Worm (Caenorhabditis elegans) whole organism, L2 larva: ENCODE measurements around the gene bli-2.
"Not testable (repeated sequence)": the region's sequence is repeated elsewhere in the genome, so short reads cannot be mapped to it uniquely, and the experiment has no call there.

Source experiments
- C34F6.9 ChIP-seq: fragments of 150-350 bp; optimal IDR thresholded peaks from 2 replicates; lab custom pipeline; 2014; ENCODE audit warnings: missing biosample characterization, missing genetic modification characterization
- Y55F3AM.14 ChIP-seq: fragments of 200-800 bp; sonication (Bioruptor generic); optimal IDR thresholded peaks from 2 replicates; lab custom pipeline; 2018; ENCODE audit warnings: mild to moderate bottlenecking, missing genetic modification characterization, missing compliant biosample characterization
- aly-2 ChIP-seq: fragments of 150-350 bp; optimal IDR thresholded peaks from 2 replicates; lab custom pipeline; 2014; ENCODE audit warnings: missing biosample characterization, missing genetic modification characterization
- blmp-1 ChIP-seq: sonication (generic microtip); optimal IDR thresholded peaks from 2 replicates; lab custom pipeline; 2017; ENCODE audit warnings: missing genetic modification characterization, mild to moderate bottlenecking, missing compliant biosample characterization, antibody characterized with exemption, moderate library complexity; ENCODE audit not compliant: insufficient read depth
- dmd-4 ChIP-seq: sonication (generic microtip); optimal IDR thresholded peaks from 2 replicates; lab custom pipeline; 2017; ENCODE audit warnings: missing biosample characterization, missing genetic modification characterization
- elt-1 ChIP-seq: fragments of 150-350 bp; optimal IDR thresholded peaks from 2 replicates; lab custom pipeline; 2014; ENCODE audit warnings: missing biosample characterization, missing genetic modification characterization
- elt-3 ChIP-seq: sonication (generic microtip); optimal IDR thresholded peaks from 2 replicates; lab custom pipeline; 2017; ENCODE audit warnings: missing biosample characterization, missing genetic modification characterization
- fos-1 ChIP-seq: fragments of 150-350 bp; optimal IDR thresholded peaks from 2 replicates; lab custom pipeline; 2014; ENCODE audit warnings: missing biosample characterization, missing genetic modification characterization
- gmeb-1 ChIP-seq: fragments of 150-350 bp; optimal IDR thresholded peaks from 2 replicates; lab custom pipeline; 2014; ENCODE audit warnings: missing biosample characterization, missing genetic modification characterization
- lin-13 ChIP-seq: fragments of 150-350 bp; optimal IDR thresholded peaks from 2 replicates; lab custom pipeline; 2014; ENCODE audit warnings: missing biosample characterization, missing genetic modification reagents, missing genetic modification characterization
- lsy-2 ChIP-seq, 2 experiments: fragments of 150-350 bp in 1 of 2; sonication (generic microtip) in 1 of 2; optimal IDR thresholded peaks; 2 replicates each; lab custom pipeline; 2014 to 2017; ENCODE audit warnings: missing biosample characterization in 2 of 2, missing genetic modification characterization in 2 of 2
- mdl-1 ChIP-seq, 2 experiments: fragments of 150-350 bp in 1 of 2; sonication (generic microtip) in 1 of 2; optimal IDR thresholded peaks; 2 replicates each; lab custom pipeline; 2017; ENCODE audit warnings: missing biosample characterization in 2 of 2, missing genetic modification characterization in 2 of 2
- nhr-129 ChIP-seq: fragments of 150-350 bp; optimal IDR thresholded peaks from 2 replicates; lab custom pipeline; 2014; ENCODE audit warnings: missing biosample characterization, missing genetic modification characterization
- nhr-21 ChIP-seq: fragments of 150-350 bp; optimal IDR thresholded peaks from 2 replicates; lab custom pipeline; 2014; ENCODE audit warnings: missing biosample characterization, missing genetic modification characterization
- nhr-23 ChIP-seq: fragments of 150-350 bp; optimal IDR thresholded peaks from 2 replicates; lab custom pipeline; 2014; ENCODE audit warnings: missing biosample characterization, missing genetic modification reagents, missing genetic modification characterization
- nhr-237 ChIP-seq: fragments of 150-350 bp; optimal IDR thresholded peaks from 2 replicates; lab custom pipeline; 2014; ENCODE audit warnings: missing biosample characterization, missing genetic modification characterization
- nhr-25 ChIP-seq: fragments of 150-350 bp; sonication (generic microtip); optimal IDR thresholded peaks from 3 replicates; lab custom pipeline; 2014; ENCODE audit warnings: missing biosample characterization, missing genetic modification characterization
- peb-1 ChIP-seq: fragments of 150-350 bp; optimal IDR thresholded peaks from 2 replicates; lab custom pipeline; 2014; ENCODE audit warnings: missing biosample characterization, missing genetic modification characterization
- skn-1 ChIP-seq: sonication (generic microtip); optimal IDR thresholded peaks from 2 replicates; lab custom pipeline; 2017; ENCODE audit warnings: missing biosample characterization, missing genetic modification characterization
- sma-3 ChIP-seq: sonication (generic microtip); optimal IDR thresholded peaks from 2 replicates; lab custom pipeline; 2016; ENCODE audit warnings: missing genetic modification reagents, missing genetic modification characterization, missing compliant biosample characterization
- sma-9 ChIP-seq, 2 experiments: fragments of 150-350 bp in 1 of 2; sonication (generic microtip) in 1 of 2; optimal IDR thresholded peaks; 2 replicates each; lab custom pipeline; 2014 to 2016; ENCODE audit warnings: missing genetic modification characterization in 2 of 2, mild to moderate bottlenecking in 1 of 2, missing biosample characterization in 1 of 2, missing compliant biosample characterization in 1 of 2, missing genetic modification reagents in 1 of 2, moderate library complexity in 1 of 2
- unc-55 ChIP-seq: fragments of 150-350 bp; sonication (generic microtip); optimal IDR thresholded peaks from 3 replicates; lab custom pipeline; 2014; ENCODE audit warnings: missing biosample characterization, missing genetic modification reagents, missing genetic modification characterization
- unc-62 ChIP-seq: fragments of 150-350 bp; optimal IDR thresholded peaks from 2 replicates; lab custom pipeline; 2014; ENCODE audit warnings: missing biosample characterization, missing genetic modification reagents, missing genetic modification characterization
- ztf-1 ChIP-seq: fragments of 200-800 bp; sonication (Bioruptor generic); conservative IDR thresholded peaks from 2 replicates; pipeline ENCODE4 v1.3.6; 2022; ENCODE audit warnings: missing genetic modification characterization, missing compliant biosample characterization

Gene bli-2

ce11 chrII:5638059-5638458 lies 14.2 kb downstream of the bli-2 start, which contains the start of gene F59E12.3:
TSS of gene F59E12.3 (plus strand) at chrII:5638359.
- TF ChIP-seq nhr-237 (tag; lab: Kevin White, UChicago) = no peak
- no peak for TF ChIP-seq gmeb-1
- TF ChIP-seq elt-3 (tag; lab: Kevin White, UChicago) = no peak
- TF ChIP-seq aly-2 (tag; lab: Kevin White, UChicago) = no peak
- TF ChIP-seq lin-13 (GFP tag; lab: Kevin White, UChicago) = no peak
- no peak for TF ChIP-seq lsy-2 (tag; optimal IDR thresholded peaks at IDR 0.05; lab: Kevin White, UChicago)
- TF ChIP-seq sma-3 (GFP tag; lab: Kevin White, UChicago) = no peak
- TF ChIP-seq elt-1 (tag; lab: Kevin White, UChicago) = no peak
- no peak for TF ChIP-seq peb-1 (tag; lab: Kevin White, UChicago)
- TF ChIP-seq dmd-4 (tag; lab: Kevin White, UChicago) = no peak
- TF ChIP-seq unc-55 (GFP tag; lab: Kevin White, UChicago) = no peak

- no peak for TF ChIP-seq unc-62 (GFP tag; lab: Kevin White, UChicago)
- no peak for TF ChIP-seq sma-9 (GFP tag; optimal IDR thresholded peaks at IDR 0.05; lab: Kevin White, UChicago)
- TF ChIP-seq sma-9 (tag; optimal IDR thresholded peaks at IDR 0.05; lab: Kevin White, UChicago) = no peak
- no peak for TF ChIP-seq nhr-237 (tag; lab: Kevin White, UChicago)
- TF ChIP-seq nhr-21 = no peak
- no peak for TF ChIP-seq Y55F3AM.14
- TF ChIP-seq lin-13 (GFP tag; lab: Kevin White, UChicago) = no peak
- TF ChIP-seq ztf-1 = no peak
- no peak for TF ChIP-seq elt-1 (tag; lab: Kevin White, UChicago)
- TF ChIP-seq skn-1 (tag; lab: Kevin White, UChicago) = no peak
Measured at ce11 chrII:5636826-5637225, 15.4 kb downstream of the bli-2 start, which contains the start of gene F59E12.8. TSS of gene F59E12.8 (minus strand) at chrII:5636926.

ce11 chrII:5633453-5633852 lies 18.8 kb downstream of the bli-2 start:
- TF ChIP-seq C34F6.9 (tag; lab: Kevin White, UChicago) = peak; percentile 60
- TF ChIP-seq blmp-1 = no peak
- TF ChIP-seq gmeb-1 = peak; percentile 13

- not testable (repeated sequence) for TF ChIP-seq elt-3 (tag; lab: Kevin White, UChicago); mdl-1 (tag; optimal IDR thresholded peaks at IDR 0.05; lab: Kevin White, UChicago); nhr-23
Measured at ce11 chrII:5630851-5631401, 21.3 kb downstream of the bli-2 start, which contains the start of the genes F59E12.6 and npl-4.1. TSS of gene F59E12.6 (minus strand) at chrII:5630951. TSS of gene npl-4.1 (plus strand) at chrII:5631351.

- no peak for TF ChIP-seq ztf-1
- TF ChIP-seq nhr-129 (tag; lab: Kevin White, UChicago) = peak; percentile 93
- no peak for TF ChIP-seq unc-62 (GFP tag; lab: Kevin White, UChicago)
- TF ChIP-seq unc-55 (GFP tag; lab: Kevin White, UChicago) = no peak
Measured at ce11 chrII:5628326-5628818, 23.9 kb downstream of the bli-2 start, which contains the start of gene F59E12.15. TSS of gene F59E12.15 (minus strand) at chrII:5628376.

- TF ChIP-seq nhr-129 (tag; lab: Kevin White, UChicago); ztf-1; skn-1 (tag; lab: Kevin White, UChicago): not testable (repeated sequence)
- TF ChIP-seq, all 48 proteins: peak for 0; not testable (repeated sequence) for 48
Measured at ce11 chrII:5622383-5622939, 29.8 kb downstream of the bli-2 start, which contains the start of the genes eif-3.L and npl-4.2. TSS of gene eif-3.L (minus strand) at chrII:5622483. TSS of gene npl-4.2 (plus strand) at chrII:5622889.

- TF ChIP-seq fos-1 (tag; lab: Kevin White, UChicago) (peak; percentile 13), sma-9 (GFP tag; optimal IDR thresholded peaks at IDR 0.05; lab: Kevin White, UChicago) (peak; percentile 32), sma-9 (tag; optimal IDR thresholded peaks at IDR 0.05; lab: Kevin White, UChicago) (no peak), nhr-25 (tag; lab: Kevin White, UChicago) (no peak)
- TF ChIP-seq, all 48 proteins: peak for 2
Measured at ce11 chrII:5619298-5619697, 32.9 kb downstream of the bli-2 start, which contains the start of gene dhs-6. TSS of gene dhs-6 (minus strand) at chrII:5619319.
